Fruit fly (Drosophila melanogaster) whole organism, adult: ENCODE results near the gene CG3698.

ENCODE experiments used
- CG11617 ChIP-seq: fragments of 200-800 bp; sonication (Bioruptor generic); optimal IDR thresholded peaks from 2 replicates; lab custom pipeline; 2017; ENCODE audit warnings: mild to moderate bottlenecking, missing biosample characterization, missing genetic modification reagents, missing genetic modification characterization
- CG12768 ChIP-seq: fragments of 200-800 bp; sonication (Bioruptor generic); optimal IDR thresholded peaks from 2 replicates; lab custom pipeline; 2017; ENCODE audit warnings: missing biosample characterization, missing genetic modification characterization, mild to moderate bottlenecking, moderate library complexity, missing genetic modification reagents
- CG14711 ChIP-seq: fragments of 200-800 bp; sonication (Bioruptor generic); optimal IDR thresholded peaks from 2 replicates; lab custom pipeline; 2018; ENCODE audit warnings: missing biosample characterization, mild to moderate bottlenecking, missing genetic modification characterization, moderate library complexity
- CG1620 ChIP-seq: fragments of 200-800 bp; sonication (Bioruptor generic); optimal IDR thresholded peaks from 2 replicates; lab custom pipeline; 2016; ENCODE audit warnings: missing biosample characterization, missing genetic modification characterization
- CG33017 ChIP-seq: fragments of 200-800 bp; sonication (Bioruptor generic); optimal IDR thresholded peaks from 2 replicates; lab custom pipeline; 2018; ENCODE audit warnings: missing biosample characterization, mild to moderate bottlenecking, missing genetic modification characterization, moderate library complexity
- CG5204 ChIP-seq: fragments of 200-800 bp; sonication (Bioruptor generic); optimal IDR thresholded peaks from 2 replicates; lab custom pipeline; 2016; ENCODE audit warnings: missing biosample characterization, missing genetic modification characterization
- CG7045 ChIP-seq: fragments of 200-800 bp; sonication (Bioruptor generic); optimal IDR thresholded peaks from 2 replicates; lab custom pipeline; 2017; ENCODE audit warnings: missing biosample characterization, mild to moderate bottlenecking, missing genetic modification characterization
- CG7101 ChIP-seq: fragments of 200-800 bp; sonication (Bioruptor generic); optimal IDR thresholded peaks from 2 replicates; lab custom pipeline; 2018; ENCODE audit warnings: missing biosample characterization, mild to moderate bottlenecking, missing genetic modification characterization, moderate library complexity
- Clk ChIP-seq: fragments of 200-800 bp; sonication (Bioruptor generic); optimal IDR thresholded peaks from 2 replicates; lab custom pipeline; 2017; ENCODE audit warnings: missing biosample characterization, missing genetic modification characterization
- Crg-1 ChIP-seq: fragments of 200-800 bp; sonication (Bioruptor generic); optimal IDR thresholded peaks from 2 replicates; lab custom pipeline; 2016; ENCODE audit warnings: missing biosample characterization, missing genetic modification characterization
- Hr96 ChIP-seq: fragments of 200-800 bp; sonication (Bioruptor generic); optimal IDR thresholded peaks from 2 replicates; lab custom pipeline; 2016; ENCODE audit warnings: missing biosample characterization, missing genetic modification characterization
- Mnt ChIP-seq: fragments of 200-800 bp; sonication (Bioruptor generic); optimal IDR thresholded peaks from 2 replicates; lab custom pipeline; 2016; ENCODE audit warnings: missing biosample characterization, mild to moderate bottlenecking, missing genetic modification characterization
- bab1 ChIP-seq: fragments of 200-800 bp; sonication (Bioruptor generic); optimal IDR thresholded peaks from 3 replicates; lab custom pipeline; 2019; ENCODE audit warnings: missing biosample characterization, mild to moderate bottlenecking, missing genetic modification characterization, moderate library complexity
- cic ChIP-seq: fragments of 200-800 bp; sonication (Bioruptor generic); optimal IDR thresholded peaks from 2 replicates; lab custom pipeline; 2017; ENCODE audit warnings: missing biosample characterization, mild to moderate bottlenecking, missing genetic modification characterization, moderate library complexity
- cnc ChIP-seq, 2 experiments: fragments of >200 bp; optimal IDR thresholded peaks; 2 replicates each; lab custom pipeline; 2017
- kay ChIP-seq: fragments of 200-800 bp; sonication (Bioruptor generic); peaks from one replicate; lab custom pipeline; 2016; ENCODE audit warnings: missing biosample characterization, missing genetic modification characterization, borderline replicate concordance
- ovo ChIP-seq: fragments of 200-800 bp; sonication (Bioruptor generic); optimal IDR thresholded peaks from 2 replicates; lab custom pipeline; 2016; ENCODE audit warnings: missing biosample characterization, missing genetic modification characterization
- pad ChIP-seq: fragments of 200-800 bp; sonication (Bioruptor generic); optimal IDR thresholded peaks from 3 replicates; lab custom pipeline; 2017; ENCODE audit warnings: missing biosample characterization, missing genetic modification characterization, mild to moderate bottlenecking, moderate library complexity, missing genetic modification reagents
- tj ChIP-seq: fragments of 200-800 bp; sonication (Bioruptor generic); optimal IDR thresholded peaks from 3 replicates; lab custom pipeline; 2017; ENCODE audit warnings: missing biosample characterization, mild to moderate bottlenecking, missing genetic modification characterization, moderate library complexity
- toe ChIP-seq: fragments of 200-800 bp; sonication (Bioruptor generic); optimal IDR thresholded peaks from 2 replicates; lab custom pipeline; 2016; ENCODE audit warnings: missing biosample characterization, missing genetic modification characterization

Gene CG3698

dm6 chr3L:20798325-20798846 is at the start of gene CG3698, which contains the start of gene tzn:
Gene CG3698, minus strand, starts transcription at chr3L:20798375.
Gene tzn, plus strand, starts transcription at chr3L:20798645.
- peak; percentile 85 for TF ChIP-seq CG7045 (GFP tag; lab: Kevin White, UChicago)
- no peak for TF ChIP-seq cnc (optimal IDR thresholded peaks at IDR 0.05; lab: Kevin White, UChicago)
- TF ChIP-seq CG11617 = peak; percentile 89
- peak; percentile 81 for TF ChIP-seq pad (GFP tag; lab: Kevin White, UChicago)
- TF ChIP-seq Mnt (GFP tag; lab: Kevin White, UChicago) = peak; percentile 72
- TF ChIP-seq tj = peak; percentile 67
- peak; percentile 92 for TF ChIP-seq ovo (GFP tag; lab: Kevin White, UChicago)
- TF ChIP-seq CG5204 = no peak
- peak; percentile 91 for TF ChIP-seq Crg-1 (GFP tag; lab: Kevin White, UChicago)
- TF ChIP-seq Clk (GFP tag; lab: Kevin White, UChicago) = peak; percentile 48
- TF ChIP-seq CG33017 (tag; lab: Kevin White, UChicago) = peak; percentile 74
- TF ChIP-seq CG7101 (tag; lab: Kevin White, UChicago) = peak; percentile 87
- TF ChIP-seq CG12768 (GFP tag; lab: Kevin White, UChicago) = peak; percentile 68
- TF ChIP-seq CG14711 (tag; lab: Kevin White, UChicago) = peak; percentile 67
- peak; percentile 88 for TF ChIP-seq CG1620
- peak; percentile 76 for TF ChIP-seq Hr96 (GFP tag; lab: Kevin White, UChicago)
- TF ChIP-seq toe (GFP tag; lab: Kevin White, UChicago) = peak; percentile 81
- peak; percentile 46 for TF ChIP-seq cic
- no peak for TF ChIP-seq kay (GFP tag; lab: Kevin White, UChicago)
- peak; percentile 92 for TF ChIP-seq bab1 (GFP tag; lab: Kevin White, UChicago)

- peak; percentile 4 for TF ChIP-seq CG12768 (GFP tag; lab: Kevin White, UChicago)
- TF ChIP-seq tj = no peak
- TF ChIP-seq cnc (optimal IDR thresholded peaks at IDR 0.05; lab: Kevin White, UChicago) = no peak
- TF ChIP-seq toe (GFP tag; lab: Kevin White, UChicago) = peak; percentile 59
- peak; percentile 28 for TF ChIP-seq CG14711 (tag; lab: Kevin White, UChicago)
- peak; percentile 55 for TF ChIP-seq pad (GFP tag; lab: Kevin White, UChicago)
- TF ChIP-seq ovo (GFP tag; lab: Kevin White, UChicago) = no peak
- TF ChIP-seq CG7045 (GFP tag; lab: Kevin White, UChicago) = peak; percentile 2
- no peak for TF ChIP-seq cic
- TF ChIP-seq Hr96 (GFP tag; lab: Kevin White, UChicago) = peak; percentile 62
- TF ChIP-seq Crg-1 (GFP tag; lab: Kevin White, UChicago) = peak; percentile 58
- no peak for TF ChIP-seq kay (GFP tag; lab: Kevin White, UChicago)
- no peak for TF ChIP-seq Clk (GFP tag; lab: Kevin White, UChicago)
- TF ChIP-seq CG33017 (tag; lab: Kevin White, UChicago) = no peak
- peak; percentile 5 for TF ChIP-seq CG11617
- no peak for TF ChIP-seq bab1 (GFP tag; lab: Kevin White, UChicago)
- TF ChIP-seq CG1620 = peak; percentile 63
- TF ChIP-seq Mnt (GFP tag; lab: Kevin White, UChicago) = peak; percentile 53
- no peak for TF ChIP-seq CG5204
- TF ChIP-seq CG7101 (tag; lab: Kevin White, UChicago) = peak; percentile 61
These were observed 43.4 kb upstream of the CG3698 start, which contains the start of the genes CSN3 and CG11456 for dm6 chr3L:20841465-20842109. Gene CSN3, minus strand, starts transcription at chr3L:20841576. Gene CG11456, plus strand, starts transcription at chr3L:20841987.

- TF ChIP-seq toe (GFP tag; lab: Kevin White, UChicago) (no peak), cic (peak; percentile 16), kay (GFP tag; lab: Kevin White, UChicago) (no peak), CG5204 (no peak), CG12768 (GFP tag; lab: Kevin White, UChicago) (peak; percentile 71), Mnt (GFP tag; lab: Kevin White, UChicago) (peak; percentile 15)
These were observed 39.7 kb upstream of the CG3698 start for dm6 chr3L:20837831-20838301.

- TF ChIP-seq CG33017 (tag; lab: Kevin White, UChicago) (peak; percentile 63), Hr96 (GFP tag; lab: Kevin White, UChicago) (peak; percentile 58), CG7045 (GFP tag; lab: Kevin White, UChicago) (peak; percentile 63), cnc (optimal IDR thresholded peaks at IDR 0.05; lab: Kevin White, UChicago) (no peak), CG14711 (tag; lab: Kevin White, UChicago) (peak; percentile 20), CG5204 (peak; percentile 75), kay (GFP tag; lab: Kevin White, UChicago) (peak; percentile 35), tj (peak; percentile 44), ovo (GFP tag; lab: Kevin White, UChicago) (no peak), CG11617 (peak; percentile 86), CG12768 (GFP tag; lab: Kevin White, UChicago) (peak; percentile 68), toe (GFP tag; lab: Kevin White, UChicago) (peak; percentile 56), Clk (GFP tag; lab: Kevin White, UChicago) (no peak), pad (GFP tag; lab: Kevin White, UChicago) (peak; percentile 42), CG1620 (peak; percentile 14), bab1 (GFP tag; lab: Kevin White, UChicago) (no peak), CG7101 (tag; lab: Kevin White, UChicago) (peak; percentile 52), Mnt (GFP tag; lab: Kevin White, UChicago) (peak; percentile 11), Crg-1 (GFP tag; lab: Kevin White, UChicago) (no peak)
These were observed 39.1 kb upstream of the CG3698 start, which contains the start of gene CG13255 for dm6 chr3L:20837040-20837830. Gene CG13255, plus strand, starts transcription at chr3L:20837488.
